Worm (Caenorhabditis elegans) whole organism, L4/young adult: ENCODE data around the gene npl-4.2.
A peak's percentile ranks its signal among the peaks of the same experiment; 100 is the strongest.

Experiments used
- W03F9.2 ChIP-seq: fragments of 150-350 bp; optimal IDR thresholded peaks from 2 replicates; lab custom pipeline; 2014; ENCODE audit warnings: missing biosample characterization, missing genetic modification characterization
- dao-5 ChIP-seq: sonication (generic microtip); optimal IDR thresholded peaks from 2 replicates; lab custom pipeline; 2016; ENCODE audit warnings: missing genotype, missing genetic modification characterization, moderate library complexity, missing compliant biosample characterization
- him-1 ChIP-seq: sonication (generic microtip); optimal IDR thresholded peaks from 2 replicates; lab custom pipeline; 2016; ENCODE audit warnings: missing genotype, missing genetic modification reagents, missing genetic modification characterization, missing compliant biosample characterization

- no peak for TF ChIP-seq dao-5
- no peak for TF ChIP-seq him-1 (tag; lab: Kevin White, UChicago)
- TF ChIP-seq W03F9.2 (tag; lab: Kevin White, UChicago), result peak; percentile 57
These were observed 29.2 kb upstream of the npl-4.2 start, which contains the start of gene cdc-14 for ce11 chrII:5593377-5593932.
